Worm (Caenorhabditis elegans) whole organism, midembryonic: ENCODE measurements around the gene srg-27.

Experiments used
- cog-1 ChIP-seq: sonication (generic microtip); optimal IDR thresholded peaks from 2 replicates; lab custom pipeline; 2016; ENCODE audit warnings: missing genetic modification characterization, missing compliant biosample characterization
- flt-1 ChIP-seq: fragments of 200-800 bp; sonication (Bioruptor generic); IDR thresholded peaks from 2 replicates; pipeline ENCODE4 v1.3.6; 2022; ENCODE audit warnings: missing genetic modification characterization, missing compliant biosample characterization
- klf-2 ChIP-seq: fragments of 200-800 bp; sonication (Bioruptor generic); conservative IDR thresholded peaks from 2 replicates; pipeline ENCODE4 v1.3.6; 2022; ENCODE audit warnings: missing genetic modification reagents, missing genetic modification characterization, missing compliant biosample characterization
- med-1 ChIP-seq: sonication (generic microtip); optimal IDR thresholded peaks from 2 replicates; lab custom pipeline; 2017; ENCODE audit warnings: missing genetic modification characterization, mild to moderate bottlenecking, missing compliant biosample characterization, antibody characterized with exemption, missing genetic modification reagents; ENCODE audit not compliant: insufficient read depth
- tab-1 ChIP-seq: fragments of 200-800 bp; sonication (Bioruptor generic); IDR thresholded peaks from 2 replicates; pipeline ENCODE4 v1.3.6; 2022; ENCODE audit warnings: missing genetic modification characterization, missing compliant biosample characterization

- TF ChIP-seq flt-1 (GFP tag; lab: Robert Waterston, UW) (no peak), klf-2 (GFP tag; lab: Robert Waterston, UW) (no peak), tab-1 (no peak), cog-1 (tag; lab: Kevin White, UChicago) (no peak), med-1 (GFP tag; lab: Kevin White, UChicago) (no peak)
These were observed 25.3 kb downstream of the srg-27 start, which contains the start of gene T09D3.8 for ce11 chrV:5364863-5365262.
